Worm (Caenorhabditis elegans): Measurements from ENCODE around the gene cyp-35D1.

- TF ChIP-seq pqm-1 (tag; optimal IDR thresholded peaks at IDR 0.05) (peak; percentile 53), nhr-11 (tag; optimal IDR thresholded peaks at IDR 0.05) (no peak), lin-39 (tag; optimal IDR thresholded peaks at IDR 0.05) (no peak), mdl-1 (tag; optimal IDR thresholded peaks at IDR 0.05) (no peak), unc-62 (GFP tag; optimal IDR thresholded peaks at IDR 0.05) (no peak)
Observed at ce11 chrV:16043686-16044085, 25.4 kb upstream of the cyp-35D1 start.

Measured in whole organism, L3 larva.